Fruit fly (Drosophila melanogaster): ENCODE results near the gene CG13949.

dm6 chr2L:867899-868605 lies 12.9 kb downstream of the CG13949 start, which contains the start of gene aru:
- TF ChIP-seq h (optimal IDR thresholded peaks at IDR 0.05) (no peak), psq (optimal IDR thresholded peaks at IDR 0.05) (no peak), ttk (optimal IDR thresholded peaks at IDR 0.05) (no peak), Myc (optimal IDR thresholded peaks at IDR 0.05) (no peak)

Data from Kc167 (cell line).